Fruit fly (Drosophila melanogaster) whole organism, embryonic: ENCODE data around the gene cyr.

Source experiments
- Abd-B ChIP-seq: fragments of 200-800 bp; sonication (Bioruptor generic); optimal IDR thresholded peaks from 2 replicates; lab custom pipeline; 2018; ENCODE audit warnings: missing biosample characterization, mild to moderate bottlenecking, missing genetic modification characterization, moderate library complexity
- BtbVII ChIP-seq: fragments of 200-800 bp; sonication (Bioruptor generic); optimal IDR thresholded peaks from 3 replicates; lab custom pipeline; 2017; ENCODE audit warnings: missing biosample characterization, mild to moderate bottlenecking, missing genetic modification characterization
- C15 ChIP-seq: fragments of 200-800 bp; sonication (Bioruptor generic); IDR thresholded peaks from 3 replicates; pipeline ENCODE4 v1.3.6; 2022; ENCODE audit warnings: missing biosample characterization, missing genetic modification characterization
- CG10274 ChIP-seq: fragments of 200-800 bp; sonication (Bioruptor generic); optimal IDR thresholded peaks from 3 replicates; lab custom pipeline; 2017; ENCODE audit warnings: missing biosample characterization, mild to moderate bottlenecking, missing genetic modification characterization
- CG10321 ChIP-seq: fragments of 200-800 bp; sonication (Bioruptor generic); IDR thresholded peaks from 2 replicates; pipeline ENCODE4 v1.3.6; 2022; ENCODE audit warnings: missing biosample characterization, missing genetic modification characterization
- CG11456 ChIP-seq: fragments of 200-800 bp; sonication (Bioruptor generic); IDR thresholded peaks from 3 replicates; pipeline ENCODE4 v1.3.6; 2022; ENCODE audit warnings: missing biosample characterization, missing genetic modification characterization
- CG11695 ChIP-seq: fragments of 200-800 bp; sonication (Bioruptor generic); IDR thresholded peaks from 3 replicates; pipeline ENCODE4 v1.3.6; 2022; ENCODE audit warnings: missing biosample characterization, missing genetic modification characterization
- CG12104 ChIP-seq: fragments of 200-800 bp; sonication (Bioruptor generic); optimal IDR thresholded peaks from 3 replicates; lab custom pipeline; 2016; ENCODE audit warnings: missing biosample characterization, missing genetic modification characterization
- CG12155 ChIP-seq: fragments of 200-800 bp; sonication (Bioruptor generic); optimal IDR thresholded peaks from 3 replicates; lab custom pipeline; 2016; ENCODE audit warnings: missing biosample characterization, missing genetic modification characterization
- CG13624 ChIP-seq: fragments of 200-800 bp; sonication (Bioruptor generic); optimal IDR thresholded peaks from 2 replicates; lab custom pipeline; 2016; ENCODE audit warnings: missing biosample characterization, missing genetic modification characterization
- CG15514 ChIP-seq: fragments of 200-800 bp; sonication (Bioruptor generic); optimal IDR thresholded peaks from 3 replicates; lab custom pipeline; 2017; ENCODE audit warnings: missing biosample characterization, missing genetic modification characterization, mild to moderate bottlenecking, moderate library complexity, missing genetic modification reagents
- CG2116 ChIP-seq: fragments of 200-800 bp; sonication (Bioruptor generic); optimal IDR thresholded peaks from 3 replicates; lab custom pipeline; 2018; ENCODE audit warnings: missing biosample characterization, mild to moderate bottlenecking, missing genetic modification characterization
- CG2678 ChIP-seq: fragments of 200-800 bp; sonication (Bioruptor generic); optimal IDR thresholded peaks from 3 replicates; lab custom pipeline; 2019; ENCODE audit warnings: missing biosample characterization, mild to moderate bottlenecking, missing genetic modification characterization, moderate library complexity
- CG4617 ChIP-seq: fragments of 200-800 bp; sonication (Bioruptor generic); optimal IDR thresholded peaks from 3 replicates; lab custom pipeline; 2016; ENCODE audit warnings: missing biosample characterization, missing genetic modification characterization, borderline replicate concordance
- CG4730 ChIP-seq: fragments of 200-800 bp; sonication (Bioruptor generic); IDR thresholded peaks from 2 replicates; pipeline ENCODE4 v1.3.6; 2022; ENCODE audit warnings: missing biosample characterization, missing genetic modification characterization
- CG7786 ChIP-seq: fragments of 200-800 bp; sonication (Bioruptor generic); optimal IDR thresholded peaks from 2 replicates; lab custom pipeline; 2016; ENCODE audit warnings: missing biosample characterization, missing genetic modification characterization
- CG7839 ChIP-seq: fragments of 200-800 bp; sonication (Bioruptor generic); optimal IDR thresholded peaks from 3 replicates; lab custom pipeline; 2018; ENCODE audit warnings: missing biosample characterization, mild to moderate bottlenecking, missing genetic modification characterization, moderate library complexity
- CG9727 ChIP-seq: fragments of 200-800 bp; sonication (Bioruptor generic); optimal IDR thresholded peaks from 3 replicates; lab custom pipeline; 2017; ENCODE audit warnings: missing biosample characterization, mild to moderate bottlenecking, missing genetic modification characterization
- CG9797 ChIP-seq: fragments of 200-800 bp; sonication (Bioruptor generic); optimal IDR thresholded peaks from 3 replicates; lab custom pipeline; 2018; ENCODE audit warnings: missing biosample characterization, mild to moderate bottlenecking, missing genetic modification characterization
- CG9817 ChIP-seq: fragments of 200-800 bp; sonication (Bioruptor generic); optimal IDR thresholded peaks from 2 replicates; lab custom pipeline; 2018; ENCODE audit warnings: missing biosample characterization, mild to moderate bottlenecking, missing genetic modification characterization, moderate library complexity
- Dek ChIP-seq: fragments of 200-800 bp; sonication (Bioruptor generic); optimal IDR thresholded peaks from 3 replicates; lab custom pipeline; 2019; ENCODE audit warnings: missing biosample characterization, mild to moderate bottlenecking, missing genetic modification characterization, moderate library complexity
- Hmr ChIP-seq: fragments of 200-800 bp; sonication (Bioruptor generic); optimal IDR thresholded peaks from 3 replicates; lab custom pipeline; 2017; ENCODE audit warnings: mild to moderate bottlenecking, missing biosample characterization, missing genetic modification reagents, missing genetic modification characterization
- MBD-R2 ChIP-seq: fragments of 200-800 bp; sonication (Bioruptor generic); IDR thresholded peaks from 2 replicates; pipeline ENCODE4 v1.3.6; 2022; ENCODE audit warnings: missing biosample characterization, missing genetic modification characterization
- Meics ChIP-seq: fragments of 200-800 bp; sonication (Bioruptor generic); optimal IDR thresholded peaks from 2 replicates; lab custom pipeline; 2017; ENCODE audit warnings: missing biosample characterization, mild to moderate bottlenecking, missing genetic modification characterization
- NFAT ChIP-seq: fragments of 200-800 bp; sonication (Bioruptor generic); IDR thresholded peaks from 2 replicates; pipeline ENCODE4 v1.3.6; 2022; ENCODE audit warnings: missing biosample characterization, missing genetic modification characterization
- Neu2 ChIP-seq: fragments of 200-800 bp; sonication (Bioruptor generic); optimal IDR thresholded peaks from 3 replicates; lab custom pipeline; 2016; ENCODE audit warnings: missing biosample characterization, missing genetic modification characterization, borderline replicate concordance
- Opbp ChIP-seq: fragments of 200-800 bp; sonication (Bioruptor generic); IDR thresholded peaks from 3 replicates; pipeline ENCODE4 v1.3.6; 2022; ENCODE audit warnings: missing biosample characterization, missing genetic modification characterization; ENCODE audit not compliant: partially characterized antibody
- Rfx ChIP-seq: fragments of 200-800 bp; sonication (Bioruptor generic); IDR thresholded peaks from 2 replicates; pipeline ENCODE4 v1.3.6; 2022; ENCODE audit warnings: missing biosample characterization, missing genetic modification characterization
- Six4 ChIP-seq: fragments of 200-800 bp; sonication (Bioruptor generic); optimal IDR thresholded peaks from 2 replicates; lab custom pipeline; 2016; ENCODE audit warnings: missing biosample characterization, missing genetic modification characterization
- al ChIP-seq: fragments of 200-800 bp; sonication (Bioruptor generic); IDR thresholded peaks from 2 replicates; pipeline ENCODE4 v1.3.6; 2022; ENCODE audit warnings: missing biosample characterization, missing genetic modification characterization
- ap ChIP-seq: fragments of 200-800 bp; sonication (Bioruptor generic); IDR thresholded peaks from 2 replicates; pipeline ENCODE4 v1.3.6; 2022; ENCODE audit warnings: missing biosample characterization, missing genetic modification characterization
- ara ChIP-seq: fragments of 200-800 bp; sonication (Bioruptor generic); IDR thresholded peaks from 2 replicates; pipeline ENCODE4 v1.3.6; 2022; ENCODE audit warnings: missing biosample characterization, missing genetic modification characterization
- caup ChIP-seq: fragments of 200-800 bp; sonication (Bioruptor generic); optimal IDR thresholded peaks from 3 replicates; lab custom pipeline; 2017; ENCODE audit warnings: missing biosample characterization, mild to moderate bottlenecking, missing genetic modification characterization, moderate library complexity; ENCODE audit not compliant: severe bottlenecking
- dmrt99B ChIP-seq: fragments of 200-800 bp; sonication (Bioruptor generic); optimal IDR thresholded peaks from 2 replicates; lab custom pipeline; 2018; ENCODE audit warnings: missing biosample characterization, mild to moderate bottlenecking, missing genetic modification characterization, moderate library complexity
- en ChIP-seq: fragments of 200-800 bp; sonication (Bioruptor generic); optimal IDR thresholded peaks from 2 replicates; lab custom pipeline; 2016; ENCODE audit warnings: missing biosample characterization, missing genetic modification characterization
- gem ChIP-seq: fragments of 200-800 bp; sonication (Bioruptor generic); optimal IDR thresholded peaks from 2 replicates; lab custom pipeline; 2019; ENCODE audit warnings: missing biosample characterization, mild to moderate bottlenecking, missing genetic modification characterization, moderate library complexity
- ham ChIP-seq: fragments of 200-800 bp; sonication (Bioruptor generic); IDR thresholded peaks from 2 replicates; pipeline ENCODE4 v1.3.6; 2022; ENCODE audit warnings: missing biosample characterization, missing genetic modification characterization
- hkb ChIP-seq, 2 experiments: fragments of 200-800 bp in 1 of 2; fragments of >200 bp in 1 of 2; sonication (Bioruptor generic) in 1 of 2; IDR thresholded peaks in 1 of 2; optimal IDR thresholded peaks in 1 of 2; 2 replicates each; pipeline versions ENCODE4 v1.3.6 to Lab custom; 2017 to 2022; ENCODE audit warnings: missing biosample characterization in 1 of 2, missing genetic modification characterization in 1 of 2
- jumu ChIP-seq: fragments of 200-800 bp; sonication (Bioruptor generic); optimal IDR thresholded peaks from 3 replicates; lab custom pipeline; 2016; ENCODE audit warnings: missing biosample characterization, missing genetic modification characterization
- kni ChIP-seq: fragments of 200-800 bp; sonication (Bioruptor generic); optimal IDR thresholded peaks from 3 replicates; lab custom pipeline; 2017; ENCODE audit warnings: mild to moderate bottlenecking, missing biosample characterization, missing genetic modification reagents, missing genetic modification characterization
- lab ChIP-seq: fragments of 200-800 bp; sonication (Bioruptor generic); optimal IDR thresholded peaks from 3 replicates; lab custom pipeline; 2017; ENCODE audit warnings: missing biosample characterization, missing genetic modification characterization, mild to moderate bottlenecking, moderate library complexity, missing genetic modification reagents
- mam ChIP-seq: fragments of 200-800 bp; sonication (Bioruptor generic); optimal IDR thresholded peaks from 3 replicates; lab custom pipeline; 2016; ENCODE audit warnings: missing biosample characterization, missing genetic modification characterization
- nau ChIP-seq: fragments of 200-800 bp; sonication (Bioruptor generic); optimal IDR thresholded peaks from 3 replicates; lab custom pipeline; 2017; ENCODE audit warnings: missing biosample characterization, mild to moderate bottlenecking, missing genetic modification characterization, missing genetic modification reagents
- ranshi ChIP-seq: fragments of 200-800 bp; sonication (Bioruptor generic); IDR thresholded peaks from 2 replicates; pipeline ENCODE4 v1.3.6; 2022; ENCODE audit warnings: missing biosample characterization, missing genetic modification characterization
- row ChIP-seq: fragments of 200-800 bp; sonication (Bioruptor generic); IDR thresholded peaks from 3 replicates; pipeline ENCODE4 v1.3.6; 2022; ENCODE audit warnings: missing biosample characterization, missing genetic modification characterization
- schlank ChIP-seq: fragments of 200-800 bp; sonication (Bioruptor generic); optimal IDR thresholded peaks from 2 replicates; lab custom pipeline; 2018; ENCODE audit warnings: missing biosample characterization, mild to moderate bottlenecking, missing genetic modification characterization
- sens ChIP-seq: fragments of 200-800 bp; sonication (Bioruptor generic); peaks from one replicate; lab custom pipeline; 2016; ENCODE audit warnings: missing biosample characterization, missing genetic modification characterization
- slbo ChIP-seq: fragments of 200-800 bp; sonication (Bioruptor generic); IDR thresholded peaks from 2 replicates; pipeline ENCODE4 v1.3.6; 2022; ENCODE audit warnings: missing biosample characterization, missing genetic modification characterization
- slou ChIP-seq: fragments of 200-800 bp; sonication (Bioruptor generic); optimal IDR thresholded peaks from 3 replicates; lab custom pipeline; 2016; ENCODE audit warnings: missing biosample characterization, missing genetic modification characterization
- unpg ChIP-seq: fragments of 200-800 bp; sonication (Bioruptor generic); optimal IDR thresholded peaks from 3 replicates; lab custom pipeline; 2018; ENCODE audit warnings: missing biosample characterization, mild to moderate bottlenecking, missing genetic modification characterization, moderate library complexity

The cyr gene

dm6 chrX:8112715-8113114, 22.8 kb downstream of the cyr start (continued):
- TF ChIP-seq caup (GFP tag; lab: Kevin White, UChicago) (peak; percentile 46), Dek (tag; lab: Kevin White, UChicago) (peak; percentile 26), kni (GFP tag; lab: Kevin White, UChicago) (no peak), ara (GFP tag; lab: Robert Waterston, UW) (no peak), CG12155 (GFP tag; lab: Kevin White, UChicago) (no peak), lab (GFP tag; lab: Kevin White, UChicago) (peak; percentile 69), unpg (GFP tag; lab: Kevin White, UChicago) (peak; percentile 30), MBD-R2 (GFP tag; lab: Robert Waterston, UW) (peak; percentile 29; the same call in 1 of the 2 replicates), CG2678 (tag; lab: Kevin White, UChicago) (peak; percentile 57), CG4730 (GFP tag; lab: Robert Waterston, UW) (no peak), slbo (peak; percentile 75), C15 (GFP tag; lab: Robert Waterston, UW) (0 out of 3 replicates have a peak, but pooled peaks have one; percentile 13), CG2116 (GFP tag; lab: Kevin White, UChicago) (no peak), row (peak; percentile 66), Hmr (GFP tag; lab: Kevin White, UChicago) (peak; percentile 69), slou (GFP tag; lab: Kevin White, UChicago) (peak; percentile 8), CG9727 (GFP tag; lab: Kevin White, UChicago) (peak; percentile 17), CG9797 (GFP tag; lab: Kevin White, UChicago) (no peak), hkb (optimal IDR thresholded peaks at IDR 0.05; lab: Kevin White, UChicago) (no peak), hkb (GFP tag; IDR thresholded peaks at IDR 0.05; lab: Robert Waterston, UW) (peak; percentile 39; the same call in 1 of the 2 replicates), CG13624 (GFP tag; lab: Kevin White, UChicago) (peak; percentile 65), CG10321 (GFP tag; lab: Robert Waterston, UW) (no peak), CG12104 (no peak), ap (no peak), CG10274 (GFP tag; lab: Kevin White, UChicago) (no peak), NFAT (GFP tag; lab: Robert Waterston, UW) (0 out of 2 replicates have a peak, but pooled peaks have one; percentile 3), Neu2 (GFP tag; lab: Kevin White, UChicago) (no peak), nau (GFP tag; lab: Kevin White, UChicago) (peak; percentile 27), BtbVII (GFP tag; lab: Kevin White, UChicago) (peak; percentile 34), jumu (peak; percentile 7), CG11456 (GFP tag; lab: Robert Waterston, UW) (0 out of 3 replicates have a peak, but pooled peaks have one; percentile 51), CG9817 (peak; percentile 19), Six4 (GFP tag; lab: Kevin White, UChicago) (no peak), en (GFP tag; lab: Kevin White, UChicago) (no peak), Opbp (GFP tag; lab: Robert Waterston, UW) (no peak), dmrt99B (tag; lab: Kevin White, UChicago) (peak; percentile 31), sens (GFP tag; lab: Kevin White, UChicago) (peak; percentile 47), gem (peak; percentile 55), schlank (tag; lab: Kevin White, UChicago) (peak; percentile 20), Abd-B (peak; percentile 42), CG7786 (GFP tag; lab: Kevin White, UChicago) (peak; percentile 4), mam (GFP tag; lab: Kevin White, UChicago) (peak; percentile 41), ham (GFP tag; lab: Robert Waterston, UW) (0 out of 2 replicates have a peak, but pooled peaks have one; percentile 14), Rfx (GFP tag; lab: Robert Waterston, UW) (peak; percentile 70), ranshi (GFP tag; lab: Robert Waterston, UW) (peak; percentile 15; the same call in 1 of the 2 replicates), CG7839 (peak; percentile 53), CG15514 (GFP tag; lab: Kevin White, UChicago) (peak; percentile 17), CG4617 (no peak), al (GFP tag; lab: Robert Waterston, UW) (peak; percentile 47), CG11695 (GFP tag; lab: Robert Waterston, UW) (0 out of 3 replicates have a peak, but pooled peaks have one; percentile 28), Meics (peak; percentile 67)
